Fruit fly (Drosophila melanogaster): Measurements from ENCODE around the gene CG13693.

Gene CG13693

DNA sequence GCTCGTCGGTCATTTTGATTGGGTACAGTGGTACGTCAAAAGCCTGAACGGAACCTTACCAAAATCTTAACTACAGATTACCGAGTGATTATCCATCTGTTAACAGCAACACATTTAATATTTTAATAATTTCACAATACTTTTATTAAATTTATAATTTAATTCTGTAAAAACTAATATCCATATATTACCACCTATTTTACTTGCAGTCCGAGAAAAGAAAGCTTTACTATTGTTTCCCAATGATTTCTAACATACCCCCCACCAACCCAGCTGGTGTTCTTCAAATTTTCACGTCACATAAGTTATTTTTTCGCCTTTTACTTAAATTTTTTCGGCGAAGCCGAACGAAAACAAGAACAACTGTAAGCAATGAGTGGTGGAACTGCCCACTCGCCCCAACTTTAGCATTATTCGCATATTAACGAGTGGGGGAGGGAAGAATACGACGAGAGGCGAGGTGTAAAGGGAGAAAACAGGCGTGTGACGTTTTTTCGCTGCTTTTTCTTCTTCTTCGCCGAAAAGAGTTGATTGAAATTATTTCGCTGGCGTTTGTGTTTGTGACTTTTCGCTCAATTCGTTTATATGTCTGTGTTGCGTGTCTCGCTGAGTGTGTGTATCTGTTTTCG is 15.7 kb downstream of the CG13693 start (continued):
- TF ChIP-seq pho (GFP tag; optimal IDR thresholded peaks at IDR 0.05): peak; percentile 5
- no peak for TF ChIP-seq tna (GFP tag; IDR thresholded peaks at IDR 0.05; ENCODE audit: partially characterized antibody)
- peak; percentile 6 for TF ChIP-seq CG9609 (GFP tag; optimal IDR thresholded peaks at IDR 0.05)
- peak; percentile 56 for TF ChIP-seq cg (GFP tag; optimal IDR thresholded peaks at IDR 0.05)
- no peak for TF ChIP-seq wor (GFP tag; IDR thresholded peaks at IDR 0.05)
- no peak for TF ChIP-seq salm (tag; optimal IDR thresholded peaks at IDR 0.05)
- no peak for TF ChIP-seq Sry-β (GFP tag; optimal IDR thresholded peaks at IDR 0.05)
- TF ChIP-seq Fer3 (tag; optimal IDR thresholded peaks at IDR 0.05): peak; percentile 46
- peak; percentile 33; the same call in 1 of the 2 replicates for TF ChIP-seq Ada2b (GFP tag; IDR thresholded peaks at IDR 0.05)
- TF ChIP-seq crol (GFP tag; IDR thresholded peaks at IDR 0.05): peak; percentile 92
- TF ChIP-seq CG6254 (GFP tag; optimal IDR thresholded peaks at IDR 0.05): peak; percentile 20
- no peak for TF ChIP-seq hth (optimal IDR thresholded peaks at IDR 0.05)
- TF ChIP-seq Meics (GFP tag; optimal IDR thresholded peaks at IDR 0.05): peak; percentile 84
- TF ChIP-seq Kr (GFP tag; optimal IDR thresholded peaks at IDR 0.05): no peak
- no peak for TF ChIP-seq CG4617 (GFP tag; optimal IDR thresholded peaks at IDR 0.05; ENCODE audit: borderline replicate concordance)
- TF ChIP-seq CG5245 (GFP tag; optimal IDR thresholded peaks at IDR 0.05): no peak
- peak; percentile 40 for TF ChIP-seq CG4328 (GFP tag; optimal IDR thresholded peaks at IDR 0.05)
- peak; percentile 61 for TF ChIP-seq sd (tag; optimal IDR thresholded peaks at IDR 0.05)
- no peak for TF ChIP-seq stwl (tag; optimal IDR thresholded peaks at IDR 0.05)
- TF ChIP-seq CG30403 (GFP tag; optimal IDR thresholded peaks at IDR 0.05): peak; percentile 56
- TF ChIP-seq CG11504 (tag; optimal IDR thresholded peaks at IDR 0.05): peak; percentile 66
- no peak for TF ChIP-seq CG9797 (GFP tag; optimal IDR thresholded peaks at IDR 0.05)
- TF ChIP-seq CG30431 (GFP tag; optimal IDR thresholded peaks at IDR 0.05): no peak
- no peak for TF ChIP-seq Elba2 (GFP tag; optimal IDR thresholded peaks at IDR 0.05)
- TF ChIP-seq CG7556 (GFP tag; optimal IDR thresholded peaks at IDR 0.05): peak; percentile 77
- TF ChIP-seq CG7786 (GFP tag; optimal IDR thresholded peaks at IDR 0.05): peak; percentile 39
- peak; percentile 60 for TF ChIP-seq bcd (GFP tag; optimal IDR thresholded peaks at IDR 0.05)
- TF ChIP-seq sens-2 (GFP tag; IDR thresholded peaks at IDR 0.05): no peak
- 0 out of 2 replicates have a peak, but pooled peaks have one; percentile 7 for TF ChIP-seq CG13287 (GFP tag; IDR thresholded peaks at IDR 0.05; ENCODE audit: partially characterized antibody)
- TF ChIP-seq eve (GFP tag; optimal IDR thresholded peaks at IDR 0.05): no peak
- TF ChIP-seq CG9727 (GFP tag; optimal IDR thresholded peaks at IDR 0.05): peak; percentile 80
- TF ChIP-seq lov (optimal IDR thresholded peaks at IDR 0.05): no peak
- TF ChIP-seq lov (GFP tag; IDR thresholded peaks at IDR 0.05): no peak
- TF ChIP-seq CG10267 (tag; optimal IDR thresholded peaks at IDR 0.05): peak; percentile 42
- peak; percentile 69 for TF ChIP-seq CG13775 (GFP tag; optimal IDR thresholded peaks at IDR 0.05)
- peak; percentile 49 for TF ChIP-seq phol (tag; optimal IDR thresholded peaks at IDR 0.05)
- peak; percentile 72 for TF ChIP-seq CG9932 (GFP tag; IDR thresholded peaks at IDR 0.05)
- no peak for TF ChIP-seq eyg (GFP tag; optimal IDR thresholded peaks at IDR 0.05)
- TF ChIP-seq CG9876 (GFP tag; optimal IDR thresholded peaks at IDR 0.05): no peak
- peak; percentile 19 for TF ChIP-seq Usf (GFP tag; optimal IDR thresholded peaks at IDR 0.05)
- TF ChIP-seq CG17359 (tag; optimal IDR thresholded peaks at IDR 0.05): peak; percentile 54
- peak; percentile 8; the same call in 2 of the 4 replicates for TF ChIP-seq Gug (GFP tag; IDR thresholded peaks at IDR 0.05)
- no peak for TF ChIP-seq CG4282 (GFP tag; optimal IDR thresholded peaks at IDR 0.05)
- TF ChIP-seq nmo (GFP tag; optimal IDR thresholded peaks at IDR 0.05): peak; percentile 40
- no peak for TF ChIP-seq Hmx (GFP tag; optimal IDR thresholded peaks at IDR 0.05)
- TF ChIP-seq zfh2 (GFP tag; optimal IDR thresholded peaks at IDR 0.05): peak; percentile 24
- TF ChIP-seq D19A (tag; optimal IDR thresholded peaks at IDR 0.05): peak; percentile 51
- peak; percentile 51 for TF ChIP-seq Nf-YB (GFP tag; optimal IDR thresholded peaks at IDR 0.05)
- TF ChIP-seq lab (GFP tag; optimal IDR thresholded peaks at IDR 0.05): peak; percentile 87
- TF ChIP-seq Atf-2 (GFP tag; optimal IDR thresholded peaks at IDR 0.05): no peak

Measured in whole organism, embryonic.